Fruit fly (Drosophila melanogaster) whole organism, embryonic: Measurements from ENCODE around the gene Argk1.

Experiments used
- Atf-2 ChIP-seq: fragments of 200-800 bp; sonication (Bioruptor generic); optimal IDR thresholded peaks from 2 replicates; lab custom pipeline; 2016; ENCODE audit warnings: missing biosample characterization, missing genetic modification characterization
- BEAF-32 ChIP-seq: fragments of 200-800 bp; sonication (Bioruptor generic); optimal IDR thresholded peaks from 3 replicates; lab custom pipeline; 2017; ENCODE audit warnings: missing biosample characterization, missing genetic modification characterization, mild to moderate bottlenecking, moderate library complexity, missing genetic modification reagents
- CG10462 ChIP-seq: fragments of 200-800 bp; sonication (Bioruptor generic); optimal IDR thresholded peaks from 2 replicates; lab custom pipeline; 2016; ENCODE audit warnings: missing biosample characterization, missing genetic modification characterization
- CG10959 ChIP-seq: fragments of 200-800 bp; sonication (Bioruptor generic); IDR thresholded peaks from 2 replicates; pipeline ENCODE4 v1.3.6; 2022; ENCODE audit warnings: missing biosample characterization, missing genetic modification characterization
- CG11504 ChIP-seq: fragments of 200-800 bp; sonication (Bioruptor generic); optimal IDR thresholded peaks from 3 replicates; lab custom pipeline; 2019; ENCODE audit warnings: missing biosample characterization, mild to moderate bottlenecking, missing genetic modification characterization, moderate library complexity
- CG12071 ChIP-seq: fragments of 200-800 bp; sonication (Bioruptor generic); optimal IDR thresholded peaks from 3 replicates; lab custom pipeline; 2018; ENCODE audit warnings: missing biosample characterization, mild to moderate bottlenecking, missing genetic modification characterization
- CG15479 ChIP-seq: fragments of 200-800 bp; sonication (Bioruptor generic); optimal IDR thresholded peaks from 3 replicates; lab custom pipeline; 2019; ENCODE audit warnings: missing biosample characterization, mild to moderate bottlenecking, missing genetic modification characterization, moderate library complexity
- CG2199 ChIP-seq: fragments of 200-800 bp; sonication (Bioruptor generic); IDR thresholded peaks from 3 replicates; pipeline ENCODE4 v1.3.6; 2022; ENCODE audit warnings: missing biosample characterization, missing genetic modification characterization
- CG2889 ChIP-seq: fragments of 200-800 bp; sonication (Bioruptor generic); IDR thresholded peaks from 3 replicates; pipeline ENCODE4 v1.3.6; 2022; ENCODE audit warnings: missing biosample characterization, missing genetic modification characterization
- CG31441 ChIP-seq: fragments of 200-800 bp; sonication (Bioruptor generic); IDR thresholded peaks from 2 replicates; pipeline ENCODE4 v1.3.6; 2022; ENCODE audit warnings: missing biosample characterization, missing genetic modification characterization
- CG3281 ChIP-seq: fragments of 200-800 bp; sonication (Bioruptor generic); optimal IDR thresholded peaks from 3 replicates; lab custom pipeline; 2017; ENCODE audit warnings: missing biosample characterization, mild to moderate bottlenecking, missing genetic modification characterization
- CG34376 ChIP-seq: fragments of 200-800 bp; sonication (Bioruptor generic); optimal IDR thresholded peaks from 2 replicates; lab custom pipeline; 2018; ENCODE audit warnings: missing biosample characterization, mild to moderate bottlenecking, missing genetic modification characterization
- CG4282 ChIP-seq: fragments of 200-800 bp; sonication (Bioruptor generic); optimal IDR thresholded peaks from 2 replicates; lab custom pipeline; 2016; ENCODE audit warnings: missing biosample characterization, missing genetic modification characterization
- CG5245 ChIP-seq: fragments of 200-800 bp; sonication (Bioruptor generic); optimal IDR thresholded peaks from 3 replicates; lab custom pipeline; 2016; ENCODE audit warnings: missing biosample characterization, missing genetic modification characterization
- CG7357 ChIP-seq: fragments of 200-800 bp; sonication (Bioruptor generic); IDR thresholded peaks from 3 replicates; pipeline ENCODE4 v1.3.6; 2022; ENCODE audit warnings: missing biosample characterization, missing genetic modification characterization
- CG8290 ChIP-seq, 3 experiments: fragments of 200-800 bp; sonication (Bioruptor generic); optimal IDR thresholded peaks; 2 replicates each; lab custom pipeline; 2016 to 2019; ENCODE audit warnings: missing biosample characterization in 3 of 3, missing genetic modification characterization in 3 of 3, mild to moderate bottlenecking in 2 of 3, moderate library complexity in 1 of 3
- CG9932 ChIP-seq: fragments of 200-800 bp; sonication (Bioruptor generic); IDR thresholded peaks from 2 replicates; pipeline ENCODE4 v1.3.6; 2022; ENCODE audit warnings: missing biosample characterization, missing genetic modification characterization
- Dek ChIP-seq: fragments of 200-800 bp; sonication (Bioruptor generic); optimal IDR thresholded peaks from 3 replicates; lab custom pipeline; 2019; ENCODE audit warnings: missing biosample characterization, mild to moderate bottlenecking, missing genetic modification characterization, moderate library complexity
- Dref ChIP-seq: fragments of 200-800 bp; sonication (Bioruptor generic); IDR thresholded peaks from 2 replicates; pipeline ENCODE4 v1.3.6; 2022; ENCODE audit warnings: missing biosample characterization, missing genetic modification characterization
- Gsc ChIP-seq: fragments of 200-800 bp; sonication (Bioruptor generic); IDR thresholded peaks from 2 replicates; pipeline ENCODE4 v1.3.6; 2022; ENCODE audit warnings: missing biosample characterization, missing genetic modification characterization
- Gug ChIP-seq: fragments of 200-800 bp; sonication (Bioruptor generic); IDR thresholded peaks from 4 replicates; pipeline ENCODE4 v1.3.6; 2022; ENCODE audit warnings: missing biosample characterization, missing genetic modification characterization
- H2.0 ChIP-seq: fragments of 200-800 bp; sonication (Bioruptor generic); IDR thresholded peaks from 2 replicates; pipeline ENCODE4 v1.3.6; 2022; ENCODE audit warnings: missing biosample characterization, missing genetic modification characterization
- Hey ChIP-seq: fragments of 200-800 bp; sonication (Bioruptor generic); optimal IDR thresholded peaks from 3 replicates; lab custom pipeline; 2018; ENCODE audit warnings: missing biosample characterization, mild to moderate bottlenecking, missing genetic modification characterization
- HmgZ ChIP-seq: fragments of 200-800 bp; sonication (Bioruptor generic); optimal IDR thresholded peaks from 2 replicates; lab custom pipeline; 2018; ENCODE audit warnings: missing biosample characterization, mild to moderate bottlenecking, missing genetic modification characterization
- Hmr ChIP-seq: fragments of 200-800 bp; sonication (Bioruptor generic); optimal IDR thresholded peaks from 3 replicates; lab custom pipeline; 2017; ENCODE audit warnings: mild to moderate bottlenecking, missing biosample characterization, missing genetic modification reagents, missing genetic modification characterization
- Kr ChIP-seq: fragments of 200-800 bp; sonication (Bioruptor generic); optimal IDR thresholded peaks from 2 replicates; lab custom pipeline; 2017; ENCODE audit warnings: missing biosample characterization, mild to moderate bottlenecking, missing genetic modification characterization
- Lim3 ChIP-seq: fragments of 200-800 bp; sonication (Bioruptor generic); IDR thresholded peaks from 2 replicates; pipeline ENCODE4 v1.3.6; 2022; ENCODE audit warnings: missing biosample characterization, missing genetic modification characterization
- Neu2 ChIP-seq: fragments of 200-800 bp; sonication (Bioruptor generic); optimal IDR thresholded peaks from 3 replicates; lab custom pipeline; 2016; ENCODE audit warnings: missing biosample characterization, missing genetic modification characterization, borderline replicate concordance
- Spps ChIP-seq: fragments of 200-800 bp; sonication (Bioruptor generic); optimal IDR thresholded peaks from 2 replicates; lab custom pipeline; 2018; ENCODE audit warnings: missing biosample characterization, mild to moderate bottlenecking, missing genetic modification characterization
- Ssrp ChIP-seq: fragments of 200-800 bp; sonication (Bioruptor generic); optimal IDR thresholded peaks from 2 replicates; lab custom pipeline; 2018; ENCODE audit warnings: missing biosample characterization, mild to moderate bottlenecking, missing genetic modification characterization, moderate library complexity
- ato ChIP-seq: fragments of 200-800 bp; sonication (Bioruptor generic); IDR thresholded peaks from 2 replicates; pipeline ENCODE4 v1.3.6; 2022; ENCODE audit warnings: missing biosample characterization, missing genetic modification characterization; ENCODE audit not compliant: partially characterized antibody
- bcd ChIP-seq: fragments of 200-800 bp; sonication (Bioruptor generic); optimal IDR thresholded peaks from 2 replicates; lab custom pipeline; 2017; ENCODE audit warnings: missing biosample characterization, mild to moderate bottlenecking, missing genetic modification characterization
- bowl ChIP-seq: fragments of 200-800 bp; sonication (Bioruptor generic); IDR thresholded peaks from 2 replicates; pipeline ENCODE4 v1.3.6; 2022; ENCODE audit warnings: missing biosample characterization, missing genetic modification characterization
- br ChIP-seq: fragments of >200 bp; optimal IDR thresholded peaks from 2 replicates; lab custom pipeline; 2017
- chm ChIP-seq: fragments of 200-800 bp; sonication (Bioruptor generic); IDR thresholded peaks from 2 replicates; pipeline ENCODE4 v1.3.6; 2022; ENCODE audit warnings: missing biosample characterization, missing genetic modification characterization
- cwo ChIP-seq: fragments of 200-800 bp; sonication (Bioruptor generic); optimal IDR thresholded peaks from 3 replicates; lab custom pipeline; 2017; ENCODE audit warnings: missing biosample characterization, missing genetic modification characterization, mild to moderate bottlenecking, moderate library complexity, missing genetic modification reagents
- dmrt11E ChIP-seq: fragments of 200-800 bp; sonication (Bioruptor generic); optimal IDR thresholded peaks from 3 replicates; lab custom pipeline; 2018; ENCODE audit warnings: missing biosample characterization, mild to moderate bottlenecking, missing genetic modification characterization, moderate library complexity
- emc ChIP-seq: fragments of 200-800 bp; sonication (Bioruptor generic); optimal IDR thresholded peaks from 2 replicates; lab custom pipeline; 2016; ENCODE audit warnings: missing biosample characterization, missing genetic modification characterization
- eyg ChIP-seq: fragments of 200-800 bp; sonication (Bioruptor generic); optimal IDR thresholded peaks from 3 replicates; lab custom pipeline; 2016; ENCODE audit warnings: missing biosample characterization, missing genetic modification characterization
- fd102C ChIP-seq: fragments of 200-800 bp; sonication (Bioruptor generic); optimal IDR thresholded peaks from 2 replicates; lab custom pipeline; 2018; ENCODE audit warnings: missing biosample characterization, mild to moderate bottlenecking, missing genetic modification characterization, moderate library complexity
- gcm2 ChIP-seq: fragments of 200-800 bp; sonication (Bioruptor generic); optimal IDR thresholded peaks from 2 replicates; lab custom pipeline; 2016; ENCODE audit warnings: missing biosample characterization, missing genetic modification characterization
- grau ChIP-seq: fragments of 200-800 bp; optimal IDR thresholded peaks from 3 replicates; lab custom pipeline; 2019; ENCODE audit warnings: missing biosample characterization, mild to moderate bottlenecking, missing genetic modification characterization, moderate library complexity
- lola ChIP-seq, 3 experiments: fragments of >200 bp in 2 of 3; fragments of 200-800 bp in 1 of 3; sonication (Bioruptor generic) in 1 of 3; optimal IDR thresholded peaks; 2 replicates each; lab custom pipeline; 2017 to 2019; ENCODE audit warnings: missing biosample characterization in 3 of 3, missing genetic modification characterization in 3 of 3, mild to moderate bottlenecking in 1 of 3, moderate library complexity in 1 of 3
- pnt ChIP-seq: fragments of 200-800 bp; sonication (Bioruptor generic); optimal IDR thresholded peaks from 3 replicates; lab custom pipeline; 2016; ENCODE audit warnings: missing biosample characterization, missing genetic modification characterization
- pum ChIP-seq: fragments of 200-800 bp; sonication (Bioruptor generic); optimal IDR thresholded peaks from 2 replicates; lab custom pipeline; 2016; ENCODE audit warnings: missing biosample characterization, missing genetic modification characterization
- sens ChIP-seq: fragments of 200-800 bp; sonication (Bioruptor generic); peaks from one replicate; lab custom pipeline; 2016; ENCODE audit warnings: missing biosample characterization, missing genetic modification characterization
- so ChIP-seq: fragments of 200-800 bp; sonication (Bioruptor generic); IDR thresholded peaks from 3 replicates; pipeline ENCODE4 v1.3.6; 2022; ENCODE audit warnings: missing biosample characterization, missing genetic modification characterization
- sr ChIP-seq: fragments of 200-800 bp; sonication (Bioruptor generic); IDR thresholded peaks from 3 replicates; pipeline ENCODE4 v1.3.6; 2022; ENCODE audit warnings: missing biosample characterization, missing genetic modification characterization
- zen ChIP-seq: fragments of 200-800 bp; sonication (Bioruptor generic); optimal IDR thresholded peaks from 3 replicates; lab custom pipeline; 2018; ENCODE audit warnings: missing biosample characterization, mild to moderate bottlenecking, missing genetic modification characterization, moderate library complexity

Gene Argk1

DNA sequence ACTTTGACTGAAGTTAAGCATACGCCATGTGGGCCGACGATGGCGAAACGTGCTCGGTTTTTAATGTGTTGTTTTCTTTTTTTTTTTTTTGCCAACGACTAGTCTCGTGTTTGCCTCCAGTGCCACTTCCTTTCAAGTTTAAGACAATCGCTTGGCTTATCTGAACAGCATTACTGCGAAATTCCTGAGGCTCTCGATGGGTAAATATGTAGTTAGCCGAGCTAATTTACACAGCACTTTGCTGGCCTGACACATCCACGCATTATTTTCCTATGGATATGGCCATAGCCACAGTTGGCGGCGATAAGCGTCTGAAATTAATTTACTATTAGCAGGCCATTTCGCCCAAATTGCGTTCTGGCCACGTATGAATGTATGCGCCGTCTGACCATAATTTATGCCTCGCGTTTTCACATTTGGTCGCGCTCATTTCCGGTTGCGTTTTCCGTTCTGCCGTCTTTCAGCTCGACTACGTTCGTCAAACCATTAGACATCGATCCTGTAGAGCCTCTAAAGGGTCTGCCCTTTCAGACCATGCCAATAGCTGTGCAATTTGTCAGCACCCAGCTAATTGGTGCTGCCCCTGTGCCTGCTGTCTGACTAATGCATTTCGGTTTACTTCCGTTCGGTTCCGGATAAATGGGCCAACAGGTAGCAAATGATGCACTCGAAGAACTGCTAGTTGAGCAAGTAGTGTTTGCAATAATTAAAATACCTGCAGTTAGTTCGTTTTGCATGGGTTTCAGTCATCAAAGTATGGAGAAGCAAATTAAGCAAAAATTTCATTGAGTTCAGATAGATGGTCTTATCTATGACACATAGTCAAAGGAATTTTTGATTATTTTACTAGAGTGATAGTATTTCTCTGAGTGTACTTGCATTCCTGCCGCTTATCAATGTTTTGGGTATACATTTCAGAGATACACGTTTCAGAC is 45.1 kb downstream of the Argk1 start:
- TF ChIP-seq CG2889 (GFP tag; lab: Robert Waterston, UW): no peak
- no peak for TF ChIP-seq Ssrp (tag; lab: Kevin White, UChicago)
- no peak for TF ChIP-seq Dek (tag; lab: Kevin White, UChicago)
- no peak for TF ChIP-seq Gug (GFP tag; lab: Robert Waterston, UW)
- TF ChIP-seq dmrt11E (tag; lab: Kevin White, UChicago): peak; percentile 26
- no peak for TF ChIP-seq CG7357 (GFP tag; lab: Robert Waterston, UW)
- TF ChIP-seq HmgZ (tag; lab: Kevin White, UChicago): no peak
- TF ChIP-seq grau (tag; lab: Kevin White, UChicago): no peak
- no peak for TF ChIP-seq bowl (GFP tag; lab: Robert Waterston, UW)
- no peak for TF ChIP-seq Lim3 (GFP tag; lab: Robert Waterston, UW)
- TF ChIP-seq Hey (tag; lab: Kevin White, UChicago): no peak
- no peak for TF ChIP-seq chm (GFP tag; lab: Robert Waterston, UW)
- no peak for TF ChIP-seq CG3281
- TF ChIP-seq sr (GFP tag; lab: Robert Waterston, UW): no peak
- peak; percentile 26 for TF ChIP-seq cwo (GFP tag; lab: Kevin White, UChicago)
- TF ChIP-seq CG9932 (GFP tag; lab: Robert Waterston, UW): no peak; the same call in 1 of the 2 replicates
- no peak for TF ChIP-seq Atf-2 (GFP tag; lab: Kevin White, UChicago)
- TF ChIP-seq pum (GFP tag; lab: Kevin White, UChicago): no peak
- no peak for TF ChIP-seq CG5245 (GFP tag; lab: Kevin White, UChicago)
- TF ChIP-seq CG31441: no peak
- peak; percentile 98 for TF ChIP-seq zen (tag; lab: Kevin White, UChicago)
- no peak for TF ChIP-seq Gsc
- no peak for TF ChIP-seq CG11504 (tag; lab: Kevin White, UChicago)
- no peak for TF ChIP-seq br
- TF ChIP-seq CG12071 (GFP tag; lab: Kevin White, UChicago): no peak
- TF ChIP-seq so (GFP tag; lab: Robert Waterston, UW): no peak
- peak; percentile 11 for TF ChIP-seq sens (GFP tag; lab: Kevin White, UChicago)
- TF ChIP-seq pnt (GFP tag; lab: Kevin White, UChicago): no peak
- no peak for TF ChIP-seq ato (GFP tag; lab: Robert Waterston, UW)
- TF ChIP-seq gcm2: no peak
- peak in 1 of 3 experiments; percentile 28 for TF ChIP-seq lola (GFP tag; optimal IDR thresholded peaks at IDR 0.05; lab: Kevin White, UChicago)
- peak; percentile 76 for TF ChIP-seq CG15479 (GFP tag; lab: Kevin White, UChicago)
- no peak for TF ChIP-seq CG2199 (GFP tag; lab: Robert Waterston, UW)
- peak; percentile 34 for TF ChIP-seq Neu2 (GFP tag; lab: Kevin White, UChicago)
- TF ChIP-seq CG34376: no peak
- TF ChIP-seq emc (GFP tag; lab: Kevin White, UChicago): no peak
- peak; percentile 66 for TF ChIP-seq fd102C
- peak; percentile 34 for TF ChIP-seq Hmr (GFP tag; lab: Kevin White, UChicago)
- TF ChIP-seq eyg (GFP tag; lab: Kevin White, UChicago): no peak
- 0 out of 2 replicates have a peak, but pooled peaks have one; percentile 19 for TF ChIP-seq Dref (GFP tag; lab: Robert Waterston, UW)
- no peak for TF ChIP-seq BEAF-32 (GFP tag; lab: Kevin White, UChicago)
- TF ChIP-seq Spps (tag; lab: Kevin White, UChicago): no peak
- TF ChIP-seq Kr: no peak
- no peak for TF ChIP-seq H2.0 (GFP tag; lab: Robert Waterston, UW)
- no peak for TF ChIP-seq bcd (GFP tag; lab: Kevin White, UChicago)
- TF ChIP-seq CG10462: no peak
- TF ChIP-seq CG4282 (GFP tag; lab: Kevin White, UChicago): no peak
- TF ChIP-seq CG8290 (GFP tag; optimal IDR thresholded peaks at IDR 0.05; lab: Kevin White, UChicago): no peak
- TF ChIP-seq CG8290 (tag; optimal IDR thresholded peaks at IDR 0.05; lab: Kevin White, UChicago): peak in 1 of 2 experiments; percentile 66
- TF ChIP-seq CG10959 (GFP tag; lab: Robert Waterston, UW): no peak
